Fruit fly (Drosophila melanogaster): Measurements from ENCODE around the gene CG13855.

CG13855 gene

DNA sequence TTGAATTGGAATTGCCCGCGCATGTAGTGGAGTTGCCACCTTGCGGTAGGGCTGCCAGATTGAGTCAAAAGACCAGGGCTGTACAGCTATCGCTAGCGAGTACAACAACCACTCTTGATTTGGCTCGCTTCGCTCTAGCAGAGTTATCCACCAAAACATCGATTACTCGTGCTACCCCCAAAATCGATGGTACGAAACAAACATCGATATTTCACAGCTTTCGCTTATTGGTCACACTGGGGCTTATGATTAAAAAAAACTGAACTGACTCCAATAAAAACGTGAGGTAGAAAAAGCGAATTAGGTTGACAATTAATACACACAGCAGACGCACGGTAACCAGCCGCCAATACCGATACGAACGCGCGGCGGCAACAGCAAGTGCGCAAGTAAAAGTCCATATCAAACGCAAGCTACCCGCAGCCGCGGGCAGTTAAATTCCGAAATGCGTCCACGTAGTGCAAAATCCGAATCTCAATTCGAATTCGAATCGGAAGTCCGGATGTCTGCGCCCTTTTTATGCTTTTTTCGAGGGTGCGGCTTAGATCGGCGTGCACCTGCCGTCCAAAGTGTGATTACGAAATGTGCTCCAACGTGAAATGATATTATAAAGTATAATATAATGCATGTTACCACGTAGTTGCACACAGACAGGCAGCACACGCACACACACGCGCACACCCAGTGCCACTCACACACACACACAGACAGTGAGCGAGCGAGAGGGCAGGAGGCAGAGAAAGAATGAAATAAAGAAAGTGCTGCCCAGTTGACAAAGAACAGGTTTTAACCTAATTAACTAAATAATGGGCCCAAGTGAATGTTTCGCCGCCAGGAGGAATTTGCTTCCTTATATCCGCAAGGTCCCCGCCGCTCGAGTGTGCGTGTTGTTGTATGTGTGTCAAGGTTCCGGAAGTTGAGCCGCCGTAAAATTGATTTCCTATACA is 49.0 kb upstream of the CG13855 start, which contains the start of gene Sar1 (continued):
- TF ChIP-seq CG1647 (GFP tag; optimal IDR thresholded peaks at IDR 0.05), result no peak
- peak; percentile 55 for TF ChIP-seq CG9437 (GFP tag; optimal IDR thresholded peaks at IDR 0.05)
- TF ChIP-seq sqz (GFP tag; optimal IDR thresholded peaks at IDR 0.05), result peak; percentile 91
- TF ChIP-seq ro (GFP tag; IDR thresholded peaks at IDR 0.05), result no peak
- no peak for TF ChIP-seq Fer2 (tag; optimal IDR thresholded peaks at IDR 0.05)
- TF ChIP-seq danr (GFP tag; IDR thresholded peaks at IDR 0.05), result no peak
- TF ChIP-seq CG31224 (GFP tag; IDR thresholded peaks at IDR 0.05), result no peak
- TF ChIP-seq Bteb2 (GFP tag; optimal IDR thresholded peaks at IDR 0.05), result peak; percentile 23
- peak; percentile 22 for TF ChIP-seq CrebB (tag; optimal IDR thresholded peaks at IDR 0.05)
- TF ChIP-seq CG17612 (GFP tag; IDR thresholded peaks at IDR 0.05), result no peak
- TF ChIP-seq CG10431 (GFP tag; optimal IDR thresholded peaks at IDR 0.05), result no peak
- TF ChIP-seq CG3995 (GFP tag; optimal IDR thresholded peaks at IDR 0.05), result no peak
- TF ChIP-seq row (GFP tag; IDR thresholded peaks at IDR 0.05), result peak; percentile 44; the same call in 2 of the 3 replicates
- TF ChIP-seq CG8290 (GFP tag; optimal IDR thresholded peaks at IDR 0.05), result peak; percentile 55
- peak in 1 of 2 experiments; percentile 92 for TF ChIP-seq CG8290 (tag; optimal IDR thresholded peaks at IDR 0.05)
- TF ChIP-seq Rx (GFP tag; IDR thresholded peaks at IDR 0.05), result no peak
- TF ChIP-seq CG7786 (GFP tag; optimal IDR thresholded peaks at IDR 0.05), result peak; percentile 52
- TF ChIP-seq CG8924 (tag; optimal IDR thresholded peaks at IDR 0.05), result peak; percentile 22
- TF ChIP-seq Xrp1 (GFP tag; IDR thresholded peaks at IDR 0.05), result no peak
- peak; percentile 35 for TF ChIP-seq odd (GFP tag; optimal IDR thresholded peaks at IDR 0.05)
- no peak for TF ChIP-seq CG6765 (GFP tag; optimal IDR thresholded peaks at IDR 0.05)
- peak; percentile 82 for TF ChIP-seq zen2 (GFP tag; IDR thresholded peaks at IDR 0.05; ENCODE audit: partially characterized antibody)
- TF ChIP-seq CG32532 (GFP tag; IDR thresholded peaks at IDR 0.05), result 0 out of 2 replicates have a peak, but pooled peaks have one; percentile 9
- no peak for TF ChIP-seq CG17385 (GFP tag; optimal IDR thresholded peaks at IDR 0.05)
- TF ChIP-seq CG13287 (GFP tag; IDR thresholded peaks at IDR 0.05; ENCODE audit: partially characterized antibody), result peak; percentile 98
- no peak for TF ChIP-seq HHEX (GFP tag; optimal IDR thresholded peaks at IDR 0.05)
- 0 out of 2 replicates have a peak, but pooled peaks have one; percentile 6 for TF ChIP-seq ranshi (GFP tag; IDR thresholded peaks at IDR 0.05)
- no peak for TF ChIP-seq run (tag; optimal IDR thresholded peaks at IDR 0.05)
- peak; percentile 63 for TF ChIP-seq Mad (GFP tag; optimal IDR thresholded peaks at IDR 0.05)
- peak; percentile 59 for TF ChIP-seq dm (GFP tag; optimal IDR thresholded peaks at IDR 0.05)
- TF ChIP-seq Drgx (GFP tag; IDR thresholded peaks at IDR 0.05), result no peak
- peak; percentile 97 for TF ChIP-seq pita (GFP tag; optimal IDR thresholded peaks at IDR 0.05)
- TF ChIP-seq Adf1 (GFP tag; IDR thresholded peaks at IDR 0.05), result no peak; the same call in 1 of the 2 replicates
- TF ChIP-seq CG8388 (GFP tag; optimal IDR thresholded peaks at IDR 0.05), result no peak
- no peak for TF ChIP-seq HLHmδ (GFP tag; optimal IDR thresholded peaks at IDR 0.05)
- peak; percentile 97 for TF ChIP-seq Opbp (GFP tag; IDR thresholded peaks at IDR 0.05; ENCODE audit: partially characterized antibody)
- TF ChIP-seq bsh (GFP tag; optimal IDR thresholded peaks at IDR 0.05), result no peak
- no peak; the same call in 1 of the 2 replicates for TF ChIP-seq CG4404 (GFP tag; IDR thresholded peaks at IDR 0.05)
- no peak for TF ChIP-seq CG31365 (tag; optimal IDR thresholded peaks at IDR 0.05)
- peak; percentile 60 for TF ChIP-seq CTCF (GFP tag; optimal IDR thresholded peaks at IDR 0.05)
- no peak for TF ChIP-seq wdn (GFP tag; IDR thresholded peaks at IDR 0.05)
- TF ChIP-seq klu (GFP tag; IDR thresholded peaks at IDR 0.05), result no peak
- TF ChIP-seq zen (tag; optimal IDR thresholded peaks at IDR 0.05), result peak; percentile 74
- TF ChIP-seq cwo (GFP tag; optimal IDR thresholded peaks at IDR 0.05), result no peak
- no peak for TF ChIP-seq CG10979 (tag; optimal IDR thresholded peaks at IDR 0.05)
- TF ChIP-seq CG9797 (GFP tag; optimal IDR thresholded peaks at IDR 0.05), result peak; percentile 98
- TF ChIP-seq CG14014 (GFP tag; IDR thresholded peaks at IDR 0.05), result no peak
- no peak for TF ChIP-seq tgo (GFP tag; IDR thresholded peaks at IDR 0.05)
- TF ChIP-seq CG31441 (GFP tag; IDR thresholded peaks at IDR 0.05), result no peak
- TF ChIP-seq sisA (GFP tag; IDR thresholded peaks at IDR 0.05), result peak; percentile 53
